Worm (Caenorhabditis elegans): Measurements from ENCODE around the gene str-101.

The str-101 gene

ce11 chrV:15733020-15733419 is 21.2 kb upstream of the str-101 start:
- TF ChIP-seq ces-1 (GFP tag; optimal IDR thresholded peaks at IDR 0.05): no peak
- TF ChIP-seq flh-1 (GFP tag; optimal IDR thresholded peaks at IDR 0.05): no peak
- no peak for TF ChIP-seq unc-62 (GFP tag; optimal IDR thresholded peaks at IDR 0.05)
- TF ChIP-seq M03D4.4 (tag; optimal IDR thresholded peaks at IDR 0.05): no peak
- TF ChIP-seq ham-2 (GFP tag; optimal IDR thresholded peaks at IDR 0.05): no peak
- TF ChIP-seq nhr-28 (tag; optimal IDR thresholded peaks at IDR 0.05): no peak
- TF ChIP-seq ceh-39 (tag; optimal IDR thresholded peaks at IDR 0.05): no peak
- TF ChIP-seq nhr-76 (tag; optimal IDR thresholded peaks at IDR 0.05): no peak
- TF ChIP-seq unc-120 (tag; optimal IDR thresholded peaks at IDR 0.05; ENCODE audit: poor library complexity, severe bottlenecking): no peak

ce11 chrV:15732209-15732608 is 20.4 kb upstream of the str-101 start, which contains the start of gene str-38:
TSS of gene str-38 (minus strand) at chrV:15732309.
- TF ChIP-seq mep-1 (tag; optimal IDR thresholded peaks at IDR 0.05) (no peak), sptf-1 (tag; optimal IDR thresholded peaks at IDR 0.05) (no peak), ham-2 (GFP tag; optimal IDR thresholded peaks at IDR 0.05) (no peak), M03D4.4 (tag; optimal IDR thresholded peaks at IDR 0.05) (no peak), cnd-1 (tag; optimal IDR thresholded peaks at IDR 0.05) (no peak), ces-1 (GFP tag; optimal IDR thresholded peaks at IDR 0.05) (no peak), mab-5 (tag; optimal IDR thresholded peaks at IDR 0.05) (no peak), lin-32 (GFP tag; optimal IDR thresholded peaks at IDR 0.05) (no peak), drap-1 (GFP tag; optimal IDR thresholded peaks at IDR 0.05) (no peak), tbx-8 (GFP tag; optimal IDR thresholded peaks at IDR 0.05) (no peak), ceh-39 (tag; optimal IDR thresholded peaks at IDR 0.05) (no peak), lin-13 (tag; optimal IDR thresholded peaks at IDR 0.05) (no peak), nhr-12 (tag; optimal IDR thresholded peaks at IDR 0.05) (no peak), ztf-11 (tag; optimal IDR thresholded peaks at IDR 0.05) (no peak), elt-3 (tag; optimal IDR thresholded peaks at IDR 0.05) (no peak), flh-1 (GFP tag; optimal IDR thresholded peaks at IDR 0.05) (no peak), sem-2 (GFP tag; optimal IDR thresholded peaks at IDR 0.05) (no peak), ceh-83 (GFP tag; optimal IDR thresholded peaks at IDR 0.05) (no peak), unc-120 (tag; optimal IDR thresholded peaks at IDR 0.05; ENCODE audit: poor library complexity, severe bottlenecking) (no peak)

- TF ChIP-seq unc-39 (tag; optimal IDR thresholded peaks at IDR 0.05) (no peak), elt-1 (tag; optimal IDR thresholded peaks at IDR 0.05; ENCODE audit: borderline replicate concordance, insufficient read depth) (no peak), tbx-8 (GFP tag; optimal IDR thresholded peaks at IDR 0.05) (no peak), zip-8 (tag; optimal IDR thresholded peaks at IDR 0.05) (no peak), elt-3 (tag; optimal IDR thresholded peaks at IDR 0.05) (no peak), mab-5 (tag; optimal IDR thresholded peaks at IDR 0.05) (no peak), blmp-1 (tag; optimal IDR thresholded peaks at IDR 0.05) (no peak), ces-1 (GFP tag; optimal IDR thresholded peaks at IDR 0.05) (no peak), lin-13 (tag; optimal IDR thresholded peaks at IDR 0.05) (no peak), ceh-83 (GFP tag; optimal IDR thresholded peaks at IDR 0.05) (no peak), sptf-1 (tag; optimal IDR thresholded peaks at IDR 0.05) (no peak), hlh-1 (tag; optimal IDR thresholded peaks at IDR 0.05) (no peak), nhr-76 (tag; optimal IDR thresholded peaks at IDR 0.05) (no peak), nhr-2 (tag; optimal IDR thresholded peaks at IDR 0.05) (no peak), pha-4 (tag; optimal IDR thresholded peaks at IDR 0.05) (no peak), nhr-12 (tag; optimal IDR thresholded peaks at IDR 0.05) (no peak)
Measured at ce11 chrV:15730459-15730858, 18.7 kb upstream of the str-101 start, which contains the start of gene Y6E2A.10. TSS of gene Y6E2A.10 (minus strand) at chrV:15730559.

ce11 chrV:15726610-15727009 is 14.8 kb upstream of the str-101 start, which contains the start of the genes irld-57 and sfxn-1.3:
TSS of gene irld-57 (minus strand) at chrV:15726710.
TSS of gene sfxn-1.3 (plus strand) at chrV:15726841.
- TF ChIP-seq nhr-28 (tag; optimal IDR thresholded peaks at IDR 0.05) (no peak), unc-120 (tag; optimal IDR thresholded peaks at IDR 0.05; ENCODE audit: poor library complexity, severe bottlenecking) (no peak), M03D4.4 (tag; optimal IDR thresholded peaks at IDR 0.05) (no peak), hlh-1 (tag; optimal IDR thresholded peaks at IDR 0.05) (no peak)

- no peak for TF ChIP-seq unc-39 (tag; optimal IDR thresholded peaks at IDR 0.05)
- TF ChIP-seq elt-3 (tag; optimal IDR thresholded peaks at IDR 0.05): no peak
- TF ChIP-seq unc-62 (GFP tag; optimal IDR thresholded peaks at IDR 0.05): no peak
- TF ChIP-seq sem-2 (GFP tag; optimal IDR thresholded peaks at IDR 0.05): no peak
- no peak for TF ChIP-seq flh-1 (GFP tag; optimal IDR thresholded peaks at IDR 0.05)
Measured at ce11 chrV:15721888-15722287, 10.1 kb upstream of the str-101 start, which contains the start of gene srh-140. TSS of gene srh-140 (plus strand) at chrV:15722188.

ce11 chrV:15721431-15721830 is 9.6 kb upstream of the str-101 start:
- TF ChIP-seq ceh-83 (GFP tag; optimal IDR thresholded peaks at IDR 0.05) (no peak), nhr-76 (tag; optimal IDR thresholded peaks at IDR 0.05) (no peak), snpc-4 (tag; optimal IDR thresholded peaks at IDR 0.05) (no peak), unc-120 (tag; optimal IDR thresholded peaks at IDR 0.05; ENCODE audit: poor library complexity, severe bottlenecking) (no peak), nhr-237 (tag; optimal IDR thresholded peaks at IDR 0.05) (no peak), unc-62 (GFP tag; optimal IDR thresholded peaks at IDR 0.05) (no peak), pha-4 (tag; optimal IDR thresholded peaks at IDR 0.05) (no peak), mep-1 (tag; optimal IDR thresholded peaks at IDR 0.05) (no peak)

Measured in whole organism, mixed stage, embryonic.